Fruit fly (Drosophila melanogaster): ENCODE results near the gene CG5280.
A peak's percentile ranks its signal among the peaks of the same experiment; 100 is the strongest.

Gene CG5280

DNA sequence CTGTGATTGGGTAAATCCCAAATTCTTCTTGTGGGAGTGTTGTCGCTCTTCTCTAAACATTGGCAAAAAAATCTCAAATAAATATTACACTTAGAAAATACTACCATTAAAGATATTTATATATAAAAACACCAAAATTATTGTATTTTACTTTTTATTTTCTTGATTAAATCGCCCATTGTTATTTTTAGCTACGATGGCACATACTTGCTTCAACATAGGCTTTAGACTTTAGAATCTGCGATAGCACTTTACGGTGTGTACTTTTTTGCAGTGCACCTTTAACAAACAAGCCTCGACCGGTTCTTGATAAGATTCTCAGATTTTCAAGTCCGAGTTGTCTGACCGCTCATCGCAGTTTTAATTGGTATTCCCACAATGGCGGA is 35.4 kb downstream of the CG5280 start, which contains the start of gene GNBP3 (continued):
- no peak for TF ChIP-seq slp2 (GFP tag; optimal IDR thresholded peaks at IDR 0.05)
- TF ChIP-seq CG9727 (GFP tag; optimal IDR thresholded peaks at IDR 0.05): peak; percentile 92
- peak; percentile 65; the same call in 2 of the 3 replicates for TF ChIP-seq CG11695 (GFP tag; IDR thresholded peaks at IDR 0.05)
- TF ChIP-seq Med (GFP tag): peak; percentile 78
- peak; percentile 83 for TF ChIP-seq Rfx (GFP tag; IDR thresholded peaks at IDR 0.05)
- peak; percentile 49 for TF ChIP-seq CG8281 (tag; optimal IDR thresholded peaks at IDR 0.05)
- TF ChIP-seq Dbx (GFP tag; IDR thresholded peaks at IDR 0.05): peak; percentile 84
- no peak for TF ChIP-seq ttk (GFP tag; IDR thresholded peaks at IDR 0.05)
- peak; percentile 86 for TF ChIP-seq BtbVII (GFP tag; optimal IDR thresholded peaks at IDR 0.05)
- no peak for TF ChIP-seq CG10274 (GFP tag; optimal IDR thresholded peaks at IDR 0.05)
- peak; percentile 51 for TF ChIP-seq CG10565 (GFP tag; optimal IDR thresholded peaks at IDR 0.05)
- peak; percentile 53; the same call in 1 of the 2 replicates for TF ChIP-seq CG6689 (GFP tag; IDR thresholded peaks at IDR 0.05)
- no peak for TF ChIP-seq pum (GFP tag; optimal IDR thresholded peaks at IDR 0.05)
- TF ChIP-seq CG17361 (GFP tag; IDR thresholded peaks at IDR 0.05): peak; percentile 56; the same call in 2 of the 3 replicates
- peak; percentile 74 for TF ChIP-seq CG18476 (GFP tag; optimal IDR thresholded peaks at IDR 0.05)
- TF ChIP-seq CG10267 (tag; optimal IDR thresholded peaks at IDR 0.05): peak; percentile 81
- peak; percentile 43 for TF ChIP-seq CG12391 (tag; optimal IDR thresholded peaks at IDR 0.05)
- peak; percentile 60 for TF ChIP-seq Dek (tag; optimal IDR thresholded peaks at IDR 0.05)
- peak; percentile 40 for TF ChIP-seq CG8388 (GFP tag; optimal IDR thresholded peaks at IDR 0.05)
- no peak for TF ChIP-seq Bgb (GFP tag; IDR thresholded peaks at IDR 0.05; ENCODE audit: partially characterized antibody)
- TF ChIP-seq Myb (GFP tag; optimal IDR thresholded peaks at IDR 0.05): no peak
- no peak for TF ChIP-seq ash1 (GFP tag; optimal IDR thresholded peaks at IDR 0.05)
- peak; percentile 26 for TF ChIP-seq trem (tag; optimal IDR thresholded peaks at IDR 0.05)
- TF ChIP-seq CG11456 (GFP tag; IDR thresholded peaks at IDR 0.05): no peak
- no peak for TF ChIP-seq CG10321 (GFP tag; IDR thresholded peaks at IDR 0.05)
- no peak for TF ChIP-seq sob (GFP tag; IDR thresholded peaks at IDR 0.05)
- TF ChIP-seq CG8089 (GFP tag; optimal IDR thresholded peaks at IDR 0.05): no peak
- peak; percentile 33 for TF ChIP-seq D19A (tag; optimal IDR thresholded peaks at IDR 0.05)
- TF ChIP-seq klu (GFP tag; IDR thresholded peaks at IDR 0.05): peak; percentile 36; the same call in 1 of the 2 replicates
- no peak for TF ChIP-seq hbn (GFP tag; IDR thresholded peaks at IDR 0.05; ENCODE audit: partially characterized antibody)
- TF ChIP-seq CG14014 (GFP tag; IDR thresholded peaks at IDR 0.05): peak; percentile 57; the same call in 1 of the 2 replicates
- TF ChIP-seq CG43689 (GFP tag; IDR thresholded peaks at IDR 0.05): no peak
- TF ChIP-seq nau (GFP tag; optimal IDR thresholded peaks at IDR 0.05): no peak
- TF ChIP-seq ara (GFP tag; IDR thresholded peaks at IDR 0.05): 0 out of 2 replicates have a peak, but pooled peaks have one; percentile 26
- TF ChIP-seq Sox100B (GFP tag; optimal IDR thresholded peaks at IDR 0.05): peak; percentile 82
- TF ChIP-seq Asciz (GFP tag; optimal IDR thresholded peaks at IDR 0.05): peak; percentile 42
- TF ChIP-seq tgo (GFP tag; IDR thresholded peaks at IDR 0.05): no peak
- no peak for TF ChIP-seq Ets97D (GFP tag; optimal IDR thresholded peaks at IDR 0.05)
- no peak for TF ChIP-seq btn (GFP tag; optimal IDR thresholded peaks at IDR 0.05)
- no peak for TF ChIP-seq CG14050 (GFP tag; IDR thresholded peaks at IDR 0.05)
- TF ChIP-seq prd (optimal IDR thresholded peaks at IDR 0.05): no peak
- peak; percentile 77 for TF ChIP-seq prd (GFP tag; IDR thresholded peaks at IDR 0.05)
- no peak for TF ChIP-seq HLH4C (GFP tag; IDR thresholded peaks at IDR 0.05; ENCODE audit: partially characterized antibody)
- peak; percentile 17; the same call in 1 of the 2 replicates for TF ChIP-seq MBD-R2 (GFP tag; IDR thresholded peaks at IDR 0.05)
- no peak for TF ChIP-seq CG1603 (tag; optimal IDR thresholded peaks at IDR 0.05)
- TF ChIP-seq zen2 (GFP tag; IDR thresholded peaks at IDR 0.05; ENCODE audit: partially characterized antibody): no peak
- peak; percentile 37 for TF ChIP-seq CG3407 (GFP tag; optimal IDR thresholded peaks at IDR 0.05)
- peak; percentile 57 for TF ChIP-seq CG9932 (GFP tag; IDR thresholded peaks at IDR 0.05)
- TF ChIP-seq CG12299 (tag; optimal IDR thresholded peaks at IDR 0.05): no peak
- peak; percentile 55 for TF ChIP-seq CG10979 (tag; optimal IDR thresholded peaks at IDR 0.05)
- TF ChIP-seq wek (GFP tag; optimal IDR thresholded peaks at IDR 0.05): no peak
